Fruit fly (Drosophila melanogaster): ENCODE measurements around the gene Sras.

DNA sequence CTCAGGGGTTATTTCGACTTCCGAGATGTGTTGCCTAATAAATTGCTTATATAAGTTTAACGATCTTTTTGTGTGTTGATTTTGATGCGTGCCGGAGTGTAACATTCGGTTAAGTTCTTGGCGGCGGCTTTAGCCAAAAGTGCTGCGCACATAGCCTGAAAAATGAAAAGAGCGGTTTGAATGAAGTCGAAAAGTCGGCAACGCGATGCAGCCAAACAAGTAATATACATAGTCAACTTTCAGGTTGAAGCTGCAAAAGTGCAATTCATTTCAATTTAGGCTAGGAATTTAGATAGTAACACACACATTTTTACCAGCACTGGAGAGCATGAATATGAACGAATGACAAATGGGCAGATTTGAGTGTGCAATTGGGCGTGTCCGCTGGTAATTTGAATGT is 29.3 kb upstream of the Sras start:
- TF ChIP-seq acj6 (GFP tag; optimal IDR thresholded peaks at IDR 0.05) (no peak), CG6808 (GFP tag; optimal IDR thresholded peaks at IDR 0.05) (no peak), CG8119 (GFP tag; IDR thresholded peaks at IDR 0.05) (no peak), Lpt (GFP tag; optimal IDR thresholded peaks at IDR 0.05) (no peak), CG15336 (GFP tag; IDR thresholded peaks at IDR 0.05) (no peak), Sox14 (GFP tag; optimal IDR thresholded peaks at IDR 0.05) (no peak), ss (GFP tag; optimal IDR thresholded peaks at IDR 0.05) (no peak), CG7368 (GFP tag; optimal IDR thresholded peaks at IDR 0.05) (no peak), CG9139 (GFP tag; optimal IDR thresholded peaks at IDR 0.05) (no peak), CG6163 (GFP tag; IDR thresholded peaks at IDR 0.05) (no peak), OdsH (GFP tag; optimal IDR thresholded peaks at IDR 0.05) (no peak), CG32006 (GFP tag; optimal IDR thresholded peaks at IDR 0.05) (no peak)
